Worm (Caenorhabditis elegans) whole organism, mixed stage, embryonic: ENCODE measurements around the gene alh-8.

Experiments
- M03D4.4 ChIP-seq: sonication (generic microtip); optimal IDR thresholded peaks from 2 replicates; lab custom pipeline; 2017; ENCODE audit warnings: mild to moderate bottlenecking, missing genetic modification characterization, missing compliant biosample characterization
- bed-3 ChIP-seq: fragments of 200-800 bp; sonication (Bioruptor generic); optimal IDR thresholded peaks from 3 replicates; lab custom pipeline; 2018; ENCODE audit warnings: mild to moderate bottlenecking, missing genetic modification characterization, moderate library complexity, missing compliant biosample characterization
- blmp-1 ChIP-seq: fragments of 150-350 bp; optimal IDR thresholded peaks from 2 replicates; lab custom pipeline; 2014; ENCODE audit warnings: missing biosample characterization, missing genetic modification characterization
- ceh-39 ChIP-seq: fragments of 150-350 bp; optimal IDR thresholded peaks from 2 replicates; lab custom pipeline; 2014; ENCODE audit warnings: missing biosample characterization, missing genetic modification characterization
- ceh-43 ChIP-seq: fragments of 200-800 bp; sonication (Bioruptor generic); optimal IDR thresholded peaks from 2 replicates; lab custom pipeline; 2018; ENCODE audit warnings: mild to moderate bottlenecking, missing genetic modification characterization, moderate library complexity, missing compliant biosample characterization
- ceh-83 ChIP-seq: fragments of 200-800 bp; sonication (Bioruptor generic); optimal IDR thresholded peaks from 2 replicates; lab custom pipeline; 2018; ENCODE audit warnings: mild to moderate bottlenecking, missing genetic modification characterization, missing compliant biosample characterization
- ces-1 ChIP-seq: fragments of 150-350 bp; optimal IDR thresholded peaks from 2 replicates; lab custom pipeline; 2014; ENCODE audit warnings: missing biosample characterization, missing genetic modification reagents, missing genetic modification characterization
- cnd-1 ChIP-seq: fragments of 200-800 bp; sonication (Bioruptor generic); optimal IDR thresholded peaks from 2 replicates; lab custom pipeline; 2018; ENCODE audit warnings: mild to moderate bottlenecking, missing genetic modification characterization, missing compliant biosample characterization
- drap-1 ChIP-seq: fragments of 200-800 bp; sonication (Bioruptor generic); optimal IDR thresholded peaks from 3 replicates; lab custom pipeline; 2018; ENCODE audit warnings: mild to moderate bottlenecking, missing genetic modification characterization, missing compliant biosample characterization
- elt-1 ChIP-seq: sonication (generic microtip); optimal IDR thresholded peaks from 2 replicates; lab custom pipeline; 2017; ENCODE audit warnings: missing genetic modification characterization, mild to moderate bottlenecking, missing compliant biosample characterization, antibody characterized with exemption, moderate library complexity, borderline replicate concordance; ENCODE audit not compliant: insufficient read depth
- elt-3 ChIP-seq: fragments of 150-350 bp; optimal IDR thresholded peaks from 2 replicates; lab custom pipeline; 2014; ENCODE audit warnings: missing biosample characterization, missing genetic modification characterization
- ham-2 ChIP-seq: fragments of 200-800 bp; sonication (Bioruptor generic); optimal IDR thresholded peaks from 2 replicates; lab custom pipeline; 2018; ENCODE audit warnings: mild to moderate bottlenecking, missing genetic modification characterization, missing compliant biosample characterization
- hlh-1 ChIP-seq: fragments of 150-350 bp; optimal IDR thresholded peaks from 2 replicates; lab custom pipeline; 2014; ENCODE audit warnings: missing biosample characterization, missing genetic modification reagents, missing genetic modification characterization
- lin-13 ChIP-seq: fragments of 150-350 bp; optimal IDR thresholded peaks from 2 replicates; lab custom pipeline; 2014; ENCODE audit warnings: missing biosample characterization, missing genetic modification characterization
- lin-32 ChIP-seq: fragments of 200-800 bp; sonication (Bioruptor generic); optimal IDR thresholded peaks from 2 replicates; lab custom pipeline; 2018; ENCODE audit warnings: mild to moderate bottlenecking, missing genetic modification characterization, missing compliant biosample characterization
- lsy-2 ChIP-seq: fragments of 150-350 bp; optimal IDR thresholded peaks from 2 replicates; lab custom pipeline; 2014; ENCODE audit warnings: missing biosample characterization, missing genetic modification characterization
- mab-5 ChIP-seq: fragments of 150-350 bp; optimal IDR thresholded peaks from 2 replicates; lab custom pipeline; 2014; ENCODE audit warnings: missing biosample characterization, missing genetic modification characterization
- mep-1 ChIP-seq: fragments of 150-350 bp; optimal IDR thresholded peaks from 2 replicates; lab custom pipeline; 2017; ENCODE audit warnings: missing biosample characterization, missing genetic modification reagents, missing genetic modification characterization, inconsistent platforms
- mls-2 ChIP-seq: sonication (generic microtip); optimal IDR thresholded peaks from 2 replicates; lab custom pipeline; 2016; ENCODE audit warnings: mild to moderate bottlenecking, missing genetic modification characterization, moderate library complexity, missing compliant biosample characterization
- nhr-12 ChIP-seq: fragments of 150-350 bp; optimal IDR thresholded peaks from 2 replicates; lab custom pipeline; 2014; ENCODE audit warnings: missing biosample characterization, missing genetic modification characterization
- nhr-2 ChIP-seq: fragments of 150-350 bp; optimal IDR thresholded peaks from 2 replicates; lab custom pipeline; 2014; ENCODE audit warnings: missing biosample characterization, missing genetic modification characterization
- nhr-237 ChIP-seq: fragments of 150-350 bp; optimal IDR thresholded peaks from 2 replicates; lab custom pipeline; 2014; ENCODE audit warnings: missing biosample characterization, missing genetic modification characterization
- pha-4 ChIP-seq: fragments of 150-350 bp; optimal IDR thresholded peaks from 2 replicates; lab custom pipeline; 2018; ENCODE audit warnings: missing biosample characterization, missing genetic modification reagents, missing genetic modification characterization
- sem-2 ChIP-seq: fragments of 200-800 bp; sonication (Bioruptor generic); optimal IDR thresholded peaks from 2 replicates; lab custom pipeline; 2018; ENCODE audit warnings: mild to moderate bottlenecking, missing genetic modification characterization, missing compliant biosample characterization
- snpc-4 ChIP-seq: fragments of 150-350 bp; optimal IDR thresholded peaks from 2 replicates; lab custom pipeline; 2014; ENCODE audit warnings: missing biosample characterization, missing genetic modification characterization
- sptf-1 ChIP-seq: sonication (generic microtip); optimal IDR thresholded peaks from 2 replicates; lab custom pipeline; 2017; ENCODE audit warnings: mild to moderate bottlenecking, missing genetic modification characterization, moderate library complexity, missing compliant biosample characterization
- tbx-8 ChIP-seq: fragments of 200-800 bp; sonication (Bioruptor generic); optimal IDR thresholded peaks from 2 replicates; lab custom pipeline; 2018; ENCODE audit warnings: mild to moderate bottlenecking, missing genetic modification characterization, moderate library complexity, missing compliant biosample characterization
- unc-120 ChIP-seq: sonication (generic microtip); optimal IDR thresholded peaks from 2 replicates; lab custom pipeline; 2017; ENCODE audit warnings: missing genetic modification characterization, missing compliant biosample characterization; ENCODE audit not compliant: poor library complexity, severe bottlenecking
- unc-62 ChIP-seq: fragments of 150-350 bp; optimal IDR thresholded peaks from 2 replicates; lab custom pipeline; 2014; ENCODE audit warnings: missing biosample characterization, missing genetic modification reagents, missing genetic modification characterization
- zip-8 ChIP-seq: fragments of 150-350 bp; optimal IDR thresholded peaks from 2 replicates; lab custom pipeline; 2014; ENCODE audit warnings: missing biosample characterization, missing genetic modification characterization
- ztf-11 ChIP-seq: fragments of 150-350 bp; optimal IDR thresholded peaks from 2 replicates; lab custom pipeline; 2014; ENCODE audit warnings: missing biosample characterization, missing genetic modification characterization

Gene alh-8

ce11 chrII:11751615-11752174 is 22.8 kb downstream of the alh-8 start:
- peak; percentile 22 for TF ChIP-seq mep-1 (tag; lab: Kevin White, UChicago)
- peak; percentile 15 for TF ChIP-seq unc-62 (GFP tag; lab: Kevin White, UChicago)
- no peak for TF ChIP-seq elt-1
- TF ChIP-seq ces-1 (GFP tag; lab: Kevin White, UChicago), result peak; percentile 76
- peak; percentile 54 for TF ChIP-seq mls-2

ce11 chrII:11753186-11753585 is 24.3 kb downstream of the alh-8 start:
- no peak for TF ChIP-seq ham-2 (GFP tag; lab: Kevin White, UChicago)
- no peak for TF ChIP-seq snpc-4 (tag; lab: Kevin White, UChicago)
- TF ChIP-seq ces-1 (GFP tag; lab: Kevin White, UChicago), result peak; percentile 71
- TF ChIP-seq lsy-2, result no peak
- TF ChIP-seq lin-13 (tag; lab: Kevin White, UChicago), result no peak
- TF ChIP-seq bed-3 (GFP tag; lab: Kevin White, UChicago), result no peak

ce11 chrII:11756684-11757107 is 27.8 kb downstream of the alh-8 start:
- TF ChIP-seq cnd-1 (no peak), lsy-2 (no peak), zip-8 (tag; lab: Kevin White, UChicago) (no peak), ces-1 (GFP tag; lab: Kevin White, UChicago) (peak; percentile 43), nhr-2 (tag; lab: Kevin White, UChicago) (peak; percentile 59), unc-120 (no peak)

ce11 chrII:11759277-11759676 is 30.4 kb downstream of the alh-8 start, which contains the start of the genes F44E5.4 and F44E5.5:
TSS of gene F44E5.4 (minus strand) at chrII:11759311.
TSS of gene F44E5.5 (plus strand) at chrII:11759662.
- TF ChIP-seq M03D4.4 (tag; lab: Kevin White, UChicago) (peak; percentile 60), ces-1 (GFP tag; lab: Kevin White, UChicago) (peak; percentile 88), tbx-8 (GFP tag; lab: Kevin White, UChicago) (peak; percentile 67), sptf-1 (tag; lab: Kevin White, UChicago) (peak; percentile 90), nhr-2 (tag; lab: Kevin White, UChicago) (peak; percentile 73), blmp-1 (tag; lab: Kevin White, UChicago) (peak; percentile 26), lin-32 (GFP tag; lab: Kevin White, UChicago) (peak; percentile 97), bed-3 (GFP tag; lab: Kevin White, UChicago) (peak; percentile 62), ceh-43 (GFP tag; lab: Kevin White, UChicago) (peak; percentile 70), elt-3 (tag; lab: Kevin White, UChicago) (peak; percentile 24), hlh-1 (peak; percentile 93), unc-62 (GFP tag; lab: Kevin White, UChicago) (peak; percentile 71), cnd-1 (peak; percentile 92), nhr-237 (peak; percentile 83), pha-4 (tag; lab: Kevin White, UChicago) (peak; percentile 54), sem-2 (peak; percentile 59), ceh-83 (GFP tag; lab: Kevin White, UChicago) (peak; percentile 76), lin-13 (tag; lab: Kevin White, UChicago) (peak; percentile 94), nhr-12 (tag; lab: Kevin White, UChicago) (peak; percentile 21), ham-2 (GFP tag; lab: Kevin White, UChicago) (peak; percentile 19), ceh-39 (tag; lab: Kevin White, UChicago) (peak; percentile 88), mls-2 (peak; percentile 93), unc-120 (peak; percentile 77), ztf-11 (peak; percentile 56), lsy-2 (peak; percentile 47), drap-1 (GFP tag; lab: Kevin White, UChicago) (peak; percentile 56), mab-5 (peak; percentile 30), mep-1 (tag; lab: Kevin White, UChicago) (peak; percentile 83)
